Worm (Caenorhabditis elegans) whole organism, L4/young adult: ENCODE measurements around the gene sds-22.

Source experiments
- W03F9.2 ChIP-seq: fragments of 150-350 bp; optimal IDR thresholded peaks from 2 replicates; lab custom pipeline; 2014; ENCODE audit warnings: missing biosample characterization, missing genetic modification characterization
- dao-5 ChIP-seq: sonication (generic microtip); optimal IDR thresholded peaks from 2 replicates; lab custom pipeline; 2016; ENCODE audit warnings: missing genotype, missing genetic modification characterization, moderate library complexity, missing compliant biosample characterization
- him-1 ChIP-seq: sonication (generic microtip); optimal IDR thresholded peaks from 2 replicates; lab custom pipeline; 2016; ENCODE audit warnings: missing genotype, missing genetic modification reagents, missing genetic modification characterization, missing compliant biosample characterization

sds-22 gene

DNA sequence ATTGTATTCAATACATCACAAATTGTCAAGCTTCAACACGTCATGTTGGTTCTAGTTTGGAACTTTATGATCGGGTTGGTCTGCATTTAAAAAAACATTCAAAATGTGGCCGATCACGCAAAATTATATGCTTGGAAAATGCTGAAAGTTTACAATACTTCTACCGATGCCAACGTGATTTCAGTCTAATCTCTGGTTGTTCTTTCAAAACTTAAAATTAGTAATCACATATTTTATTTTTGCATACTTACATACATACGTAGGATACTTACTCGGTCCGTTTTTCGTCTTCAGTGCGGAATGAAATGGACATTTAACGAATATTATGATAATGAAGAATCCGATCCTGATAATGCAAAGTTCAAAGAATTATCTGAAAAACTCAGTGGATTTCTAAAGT lies 33.1 kb upstream of the sds-22 start, which contains the start of gene srw-62:
Gene srw-62, plus strand, starts transcription at position 301 of the 400 bp plus-strand sequence.
- TF ChIP-seq W03F9.2 (tag; lab: Kevin White, UChicago) (no peak), him-1 (no peak), dao-5 (tag; lab: Kevin White, UChicago) (no peak)

DNA sequence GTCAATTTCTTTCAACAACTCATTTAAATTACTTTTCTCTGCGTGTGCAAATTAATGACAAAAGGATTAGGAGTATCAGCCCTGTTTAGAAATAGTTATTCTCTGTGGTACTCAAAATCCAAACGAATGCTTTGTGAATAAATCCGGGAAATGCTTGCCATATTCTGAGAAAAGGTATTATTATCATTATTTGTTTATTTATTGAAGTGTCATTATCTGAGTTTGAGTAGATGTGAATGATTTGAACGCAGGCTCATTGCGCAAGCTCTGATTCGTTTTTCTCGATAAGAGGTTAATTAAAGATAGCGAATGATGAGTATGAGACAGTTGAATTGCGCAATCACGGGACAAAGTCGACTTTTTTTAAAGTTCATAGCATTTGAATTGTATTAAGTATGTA lies 30.3 kb upstream of the sds-22 start:
- TF ChIP-seq W03F9.2 (tag; lab: Kevin White, UChicago) (no peak), dao-5 (tag; lab: Kevin White, UChicago) (no peak)

DNA sequence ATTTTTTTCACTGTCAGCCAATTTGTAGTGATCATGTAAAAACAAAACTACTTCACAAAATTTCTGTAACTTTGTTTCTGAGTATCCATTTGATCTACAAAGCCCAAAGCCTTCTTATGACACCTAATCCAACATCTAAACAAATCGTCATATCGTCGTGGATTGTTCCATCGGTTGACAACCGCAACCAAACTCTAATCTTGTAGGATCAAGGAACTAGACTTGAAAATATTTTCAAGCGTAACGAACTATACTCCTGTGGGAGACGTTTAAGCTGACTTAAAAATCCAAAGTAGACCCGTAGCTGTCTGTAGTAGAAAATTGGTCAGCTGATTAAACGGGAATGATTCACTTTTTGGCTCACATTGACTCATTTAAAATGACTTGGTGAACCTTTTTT lies 28.6 kb upstream of the sds-22 start:
- TF ChIP-seq him-1, result no peak
- TF ChIP-seq dao-5 (tag; lab: Kevin White, UChicago), result no peak
- no peak for TF ChIP-seq W03F9.2 (tag; lab: Kevin White, UChicago)

DNA sequence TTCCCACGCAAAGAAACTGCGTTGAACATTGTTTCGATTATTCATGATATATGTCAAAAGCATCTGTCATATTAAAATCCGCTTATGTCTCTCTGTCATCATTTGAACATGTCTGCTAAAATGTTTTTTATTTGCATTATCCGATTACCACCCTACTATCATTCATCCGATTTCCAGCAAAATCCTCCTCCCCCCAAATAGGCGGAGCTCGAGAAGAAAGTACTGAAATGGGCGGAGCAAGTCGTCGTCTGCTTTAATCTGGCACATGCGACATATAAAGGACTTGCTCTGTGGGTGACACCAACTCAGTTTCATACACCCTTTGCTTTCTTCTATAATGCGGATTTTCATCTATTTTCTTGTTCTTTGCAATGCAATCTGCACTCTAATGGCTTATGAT lies 26.1 kb upstream of the sds-22 start, which contains the start of gene T09A5.14:
Gene T09A5.14, plus strand, starts transcription at position 301 of the 400 bp plus-strand sequence.
- TF ChIP-seq him-1, result no peak
- TF ChIP-seq W03F9.2 (tag; lab: Kevin White, UChicago), result no peak
- no peak for TF ChIP-seq dao-5 (tag; lab: Kevin White, UChicago)

DNA sequence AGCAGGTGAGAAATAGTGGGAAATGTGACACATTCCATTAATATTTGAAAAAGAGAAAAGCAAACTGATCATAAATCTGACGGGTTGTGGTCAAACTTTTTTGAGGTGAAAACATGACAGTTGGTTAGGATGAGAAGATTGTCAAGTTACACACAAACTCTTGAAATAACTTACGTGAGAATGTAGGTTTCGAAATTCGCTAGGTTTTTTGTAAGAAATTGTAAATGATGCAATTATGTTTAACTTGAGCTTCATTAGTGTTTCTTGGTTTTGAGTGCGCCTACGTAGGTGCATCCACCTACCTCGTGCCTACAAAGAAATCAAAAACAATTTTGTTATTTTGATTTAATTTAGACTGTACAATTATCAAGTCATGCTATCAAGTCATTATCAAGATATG lies 22.9 kb upstream of the sds-22 start, which contains the start of gene cex-2:
Gene cex-2, minus strand, starts transcription at position 101 of the 400 bp plus-strand sequence.
- no peak for TF ChIP-seq dao-5 (tag; lab: Kevin White, UChicago)
- no peak for TF ChIP-seq W03F9.2 (tag; lab: Kevin White, UChicago)
- TF ChIP-seq him-1, result no peak

DNA sequence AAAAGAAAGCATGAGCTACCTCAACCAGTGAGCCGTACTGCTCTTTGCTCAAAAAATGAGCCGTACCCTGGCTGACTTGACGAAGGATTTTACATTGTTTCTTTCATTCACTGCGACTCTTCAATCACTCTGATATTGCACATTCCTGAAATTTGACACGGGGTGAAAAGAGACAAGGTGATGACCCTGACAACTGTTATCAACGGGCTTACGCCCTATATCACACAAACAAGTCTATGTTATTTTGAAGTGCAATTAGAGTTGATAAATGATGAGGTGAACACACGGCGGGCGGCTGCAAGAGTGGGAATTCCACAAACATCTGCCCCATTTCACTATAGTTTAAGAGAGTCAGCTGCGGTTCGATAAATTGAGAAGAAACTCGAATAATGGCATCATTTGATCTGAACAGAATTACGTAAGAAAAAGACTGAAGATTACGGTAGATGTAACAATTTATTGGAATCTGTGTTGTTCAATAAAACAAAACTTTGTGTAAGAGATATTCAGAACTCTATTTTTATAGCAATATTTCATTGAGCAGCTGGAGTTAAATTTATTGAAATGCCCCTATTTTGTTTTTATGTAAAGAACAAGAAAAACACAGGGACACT lies 21.5 kb upstream of the sds-22 start:
- TF ChIP-seq W03F9.2 (tag; lab: Kevin White, UChicago), result no peak
- TF ChIP-seq dao-5 (tag; lab: Kevin White, UChicago), result no peak
- TF ChIP-seq him-1, result no peak

DNA sequence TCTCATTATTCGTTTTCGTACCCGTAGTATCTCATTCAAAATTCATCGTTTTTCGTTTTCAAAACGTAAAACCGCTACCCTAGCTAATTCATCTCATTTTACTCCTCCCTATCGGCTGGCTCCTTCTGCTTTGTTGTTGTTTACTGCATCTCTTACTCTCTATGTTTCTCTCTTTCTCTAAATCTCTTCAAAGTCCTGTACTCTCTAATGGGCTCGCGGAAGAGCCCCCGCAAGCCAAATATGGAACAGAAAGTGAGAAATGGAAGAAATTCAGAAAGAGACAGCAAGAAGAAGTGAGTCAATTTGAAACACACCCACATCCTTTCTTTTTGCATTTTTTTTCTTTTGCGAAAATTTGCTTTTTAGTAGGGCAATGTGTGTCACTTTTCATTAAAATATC lies 19.5 kb upstream of the sds-22 start:
- TF ChIP-seq him-1, result no peak
- no peak for TF ChIP-seq W03F9.2 (tag; lab: Kevin White, UChicago)
- TF ChIP-seq dao-5 (tag; lab: Kevin White, UChicago), result no peak

DNA sequence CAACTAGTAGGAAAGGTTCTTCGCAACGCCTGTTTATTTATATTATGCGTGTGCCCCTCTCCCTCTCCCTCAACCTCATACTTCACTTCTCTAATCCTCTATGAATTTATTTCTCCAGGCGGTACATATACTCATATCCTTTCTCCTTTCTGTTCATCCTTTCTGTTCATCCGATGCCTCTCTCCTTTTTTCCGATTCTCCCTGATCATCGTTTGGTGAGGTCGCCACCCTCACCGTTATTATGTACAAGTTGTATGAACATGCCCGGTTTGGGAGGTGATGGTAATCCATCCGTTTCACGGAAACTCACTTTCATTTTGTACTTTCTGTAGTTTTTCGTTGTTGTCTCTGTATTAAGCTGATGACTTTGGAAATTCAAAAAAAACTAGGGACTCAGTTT lies 18.5 kb upstream of the sds-22 start:
- no peak for TF ChIP-seq dao-5 (tag; lab: Kevin White, UChicago)
- TF ChIP-seq W03F9.2 (tag; lab: Kevin White, UChicago), result no peak
- TF ChIP-seq him-1, result no peak

DNA sequence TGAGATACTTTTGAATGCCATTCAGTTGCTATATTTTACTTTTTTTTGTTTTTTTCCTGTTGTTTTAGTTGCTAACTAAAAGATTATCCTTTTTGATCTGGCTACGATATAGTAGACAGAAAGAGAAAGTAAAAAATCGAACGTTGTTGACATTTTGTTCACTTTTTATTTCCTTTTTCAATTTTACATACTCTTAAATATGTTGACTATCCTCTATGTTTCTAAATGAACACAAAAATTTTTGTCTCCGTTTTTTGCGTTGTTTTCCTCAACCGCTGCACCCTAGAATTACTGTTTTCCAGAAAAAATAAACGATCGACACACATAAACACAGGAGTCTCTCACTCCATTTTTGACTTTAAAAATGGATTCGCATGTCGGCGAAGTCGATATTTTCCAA lies 16.1 kb upstream of the sds-22 start, which contains the start of gene klp-3:
Gene klp-3, plus strand, starts transcription at position 301 of the 400 bp plus-strand sequence.
- TF ChIP-seq W03F9.2 (tag; lab: Kevin White, UChicago) (no peak), dao-5 (tag; lab: Kevin White, UChicago) (no peak), him-1 (no peak)

DNA sequence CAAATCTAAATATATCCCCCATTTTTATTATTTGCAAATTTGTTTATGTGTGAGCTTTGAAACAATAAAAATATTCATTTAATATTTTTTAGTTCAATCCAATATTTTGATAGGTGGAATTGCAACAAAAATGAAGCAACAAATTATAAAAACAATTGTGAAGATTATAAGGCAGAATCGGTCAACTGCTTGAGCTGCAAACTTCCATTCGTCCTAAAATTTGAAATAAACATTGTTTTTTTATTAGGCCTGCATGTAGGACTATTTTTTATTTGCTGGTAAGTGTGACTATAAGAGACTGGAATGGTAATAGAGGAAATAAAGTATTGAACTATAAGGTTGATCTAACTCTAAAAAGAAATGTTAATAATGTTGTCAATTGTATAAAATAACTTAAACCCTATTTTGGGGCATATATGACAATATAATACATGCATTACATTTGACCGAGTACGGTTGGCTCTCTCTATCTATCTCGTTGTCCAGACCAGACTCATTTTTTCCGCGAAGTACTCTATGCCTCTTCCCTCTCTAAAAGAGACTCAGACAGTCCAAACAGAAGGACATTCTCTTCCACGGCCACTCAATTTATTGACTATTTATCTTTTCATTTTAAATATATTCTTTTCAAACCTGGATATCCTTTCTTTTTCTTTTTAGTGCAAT lies 12.5 kb upstream of the sds-22 start, which contains the start of gene T09A5.4:
Gene T09A5.4, plus strand, starts transcription at position 616 of the 666 bp plus-strand sequence.
- TF ChIP-seq W03F9.2 (tag; lab: Kevin White, UChicago) (no peak), dao-5 (tag; lab: Kevin White, UChicago) (no peak), him-1 (no peak)

DNA sequence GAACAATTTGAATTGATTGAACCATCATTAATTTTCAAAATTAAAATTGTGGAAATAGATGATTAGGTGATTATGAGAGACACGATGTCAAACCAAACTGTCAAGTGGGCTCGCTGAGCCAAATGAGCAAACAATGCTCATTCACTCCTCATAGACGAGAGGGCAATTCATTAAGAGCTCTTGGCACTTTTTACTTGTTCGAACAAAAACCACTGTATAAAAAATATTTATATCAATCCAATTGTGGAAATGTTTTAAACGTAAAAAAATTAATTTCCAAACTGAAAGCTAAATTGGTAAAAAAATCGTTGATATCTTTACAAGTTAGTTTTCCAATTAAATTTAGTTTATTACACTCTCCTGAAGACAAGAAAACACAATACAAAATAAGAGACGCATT lies 8.5 kb upstream of the sds-22 start, which contains the start of gene acr-7:
Gene acr-7, minus strand, starts transcription at position 101 of the 400 bp plus-strand sequence.
- TF ChIP-seq him-1 (no peak), W03F9.2 (tag; lab: Kevin White, UChicago) (no peak), dao-5 (tag; lab: Kevin White, UChicago) (no peak)

DNA sequence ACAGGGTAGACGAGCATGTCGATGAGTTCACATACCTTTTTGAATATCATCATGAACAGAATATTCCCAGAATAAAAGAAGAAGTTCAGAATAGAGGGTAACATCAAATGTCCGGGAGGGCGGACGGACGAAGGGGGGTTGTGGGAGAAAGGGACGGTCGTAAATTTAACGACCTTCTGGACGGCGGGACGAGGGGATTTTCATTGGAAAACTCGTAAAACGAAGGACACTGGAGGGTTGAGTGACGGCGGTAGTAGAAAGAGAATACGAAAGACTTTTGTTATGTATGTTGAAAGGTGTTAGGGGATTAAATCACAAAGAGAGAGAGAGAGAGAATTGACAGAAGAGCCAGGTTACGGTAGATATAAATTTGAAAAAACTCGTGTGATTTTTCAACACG lies 7.6 kb upstream of the sds-22 start:
- no peak for TF ChIP-seq him-1
- no peak for TF ChIP-seq dao-5 (tag; lab: Kevin White, UChicago)
- no peak for TF ChIP-seq W03F9.2 (tag; lab: Kevin White, UChicago)

DNA sequence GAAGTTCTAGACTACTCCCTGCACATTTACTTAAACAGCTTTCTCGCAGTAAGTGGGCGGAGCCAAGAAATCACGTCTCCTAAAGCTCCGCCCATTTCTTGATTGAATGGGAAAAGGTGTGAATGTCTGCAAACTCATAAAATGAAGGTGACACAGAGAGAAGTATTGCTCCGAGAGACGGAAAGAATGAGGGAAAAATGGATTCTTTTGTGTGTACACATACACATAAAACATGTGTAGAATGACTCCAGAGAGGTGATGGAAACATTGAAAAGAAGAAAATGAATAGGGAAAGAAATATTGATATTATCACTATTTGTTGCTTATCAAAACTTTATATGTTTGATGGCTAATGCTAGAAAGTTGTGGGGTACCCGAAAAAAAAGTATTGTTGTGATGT lies 6.7 kb upstream of the sds-22 start:
- TF ChIP-seq dao-5 (tag; lab: Kevin White, UChicago) (no peak), him-1 (no peak), W03F9.2 (tag; lab: Kevin White, UChicago) (no peak)

DNA sequence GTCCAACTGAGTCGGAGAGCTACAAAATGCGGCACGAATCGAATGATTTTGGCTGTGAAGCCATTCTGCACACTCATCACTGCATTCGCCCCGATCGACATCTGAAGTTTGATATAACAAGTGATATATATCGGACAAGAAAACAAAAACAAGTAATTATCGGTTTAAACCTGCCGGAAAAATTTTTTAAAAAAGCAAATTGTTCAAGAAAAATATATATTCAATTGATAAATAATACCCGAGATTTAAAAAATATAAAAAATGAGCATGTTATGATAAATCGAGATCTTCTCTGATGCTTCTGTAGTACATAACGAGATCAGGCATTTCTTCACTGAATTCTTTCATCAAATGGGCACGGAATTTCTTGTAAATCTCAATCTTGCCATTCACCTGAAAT lies 4.5 kb upstream of the sds-22 start, which contains the start of gene T09A5.5:
Gene T09A5.5, minus strand, starts transcription at position 101 of the 400 bp plus-strand sequence.
- TF ChIP-seq him-1 (no peak), dao-5 (tag; lab: Kevin White, UChicago) (no peak), W03F9.2 (tag; lab: Kevin White, UChicago) (no peak)
